Fruit fly (Drosophila melanogaster): ENCODE data around the gene SA2.

SA2 gene

DNA sequence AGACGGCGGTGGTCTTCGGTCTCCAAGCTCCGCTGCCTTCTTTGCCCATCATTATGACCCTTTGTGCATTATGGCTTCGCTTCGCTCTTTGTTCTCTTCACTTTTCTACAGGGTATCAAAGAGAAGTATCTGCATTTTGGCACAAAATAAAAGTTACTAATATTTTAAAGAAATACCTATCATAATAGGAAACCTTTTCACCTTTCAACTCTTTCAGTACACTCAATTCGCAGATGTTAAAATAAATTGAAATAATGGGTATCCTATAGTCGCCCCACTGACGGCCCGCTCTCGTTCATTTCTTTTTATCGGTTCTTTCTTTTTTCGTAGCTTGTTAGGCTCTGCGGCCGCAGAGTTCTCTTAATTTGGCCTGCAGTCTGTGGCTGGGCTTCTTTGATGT is 5.2 kb upstream of the SA2 start:
- TF ChIP-seq CTCF (optimal IDR thresholded peaks at IDR 0.05) (no peak), CG8478 (optimal IDR thresholded peaks at IDR 0.05) (no peak)

- TF ChIP-seq CG8478 (optimal IDR thresholded peaks at IDR 0.05) (no peak), CTCF (optimal IDR thresholded peaks at IDR 0.05) (no peak)
These were observed 4.6 kb upstream of the SA2 start for dm6 chr3L:1442309-1442708.

- TF ChIP-seq CG8478 (optimal IDR thresholded peaks at IDR 0.05) (no peak), CTCF (optimal IDR thresholded peaks at IDR 0.05) (no peak)
These were observed 3.3 kb upstream of the SA2 start for dm6 chr3L:1440999-1441398.

dm6 chr3L:1431489-1432053 is 6.1 kb downstream of the SA2 start:
- no peak for TF ChIP-seq CTCF (optimal IDR thresholded peaks at IDR 0.05)
- no peak for TF ChIP-seq CG8478 (optimal IDR thresholded peaks at IDR 0.05)

DNA sequence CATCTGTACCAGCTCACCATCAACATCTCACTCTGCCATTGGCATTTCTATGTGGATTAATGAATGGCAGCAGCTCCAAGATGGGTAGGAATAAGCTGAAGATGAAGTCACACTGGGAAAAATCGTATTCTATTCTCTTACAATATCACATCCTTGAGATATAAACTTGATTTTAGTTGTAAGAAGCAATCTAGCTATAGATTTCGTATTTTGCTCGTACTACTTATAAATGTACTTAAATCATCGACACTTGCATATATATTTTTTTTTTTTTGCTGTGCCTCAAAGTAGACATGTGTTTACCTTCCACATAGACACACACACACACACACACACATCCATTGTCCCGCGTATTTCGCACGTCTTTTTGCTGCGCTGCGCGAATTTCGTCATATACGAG is 13.2 kb downstream of the SA2 start:
- no peak for TF ChIP-seq CTCF (optimal IDR thresholded peaks at IDR 0.05)
- TF ChIP-seq CG8478 (optimal IDR thresholded peaks at IDR 0.05), result no peak

DNA sequence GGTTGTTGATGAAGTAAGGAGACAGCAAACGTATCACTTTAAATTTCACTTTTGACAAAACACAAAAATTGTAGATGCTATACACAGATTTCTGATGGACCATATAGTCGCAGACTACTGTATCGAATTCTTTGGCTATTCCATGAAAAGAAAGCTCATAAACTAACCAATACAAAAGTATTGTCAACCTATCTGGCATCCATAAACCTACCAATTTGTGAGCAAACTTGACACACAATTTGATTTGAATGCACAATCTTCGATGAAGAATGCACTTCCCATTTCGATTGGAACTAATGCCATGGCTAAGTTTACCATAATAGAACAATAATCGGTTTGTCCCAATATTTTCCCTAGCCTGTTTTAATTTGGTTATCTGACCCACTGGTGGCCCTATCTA is 14.3 kb downstream of the SA2 start, which contains the start of gene CG9173:
CG9173 (minus strand) TSS at position 101 of the 400 bp plus-strand sequence.
- TF ChIP-seq CTCF (optimal IDR thresholded peaks at IDR 0.05) (no peak), CG8478 (optimal IDR thresholded peaks at IDR 0.05) (no peak)

DNA sequence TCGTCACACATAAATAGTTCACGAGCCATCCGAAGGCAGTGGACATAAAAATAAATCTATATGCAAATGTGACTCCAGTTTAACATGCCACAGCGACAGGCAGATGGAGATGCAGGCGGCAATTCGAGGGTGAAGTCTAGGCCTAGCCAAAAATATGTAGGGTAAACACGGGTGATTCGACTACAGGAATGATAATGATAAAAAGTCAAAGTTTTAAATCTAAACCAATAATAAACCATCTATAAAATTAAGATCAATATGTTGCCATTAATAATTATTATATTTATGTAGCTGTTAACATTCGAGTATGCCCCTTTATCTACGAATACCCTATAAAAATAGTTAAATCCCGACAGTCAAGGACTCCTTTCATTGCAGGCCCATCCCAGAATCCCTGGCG is 16.7 kb downstream of the SA2 start:
- TF ChIP-seq CG8478 (optimal IDR thresholded peaks at IDR 0.05) (no peak), CTCF (optimal IDR thresholded peaks at IDR 0.05) (no peak)

- no peak for TF ChIP-seq CG8478 (optimal IDR thresholded peaks at IDR 0.05)
- no peak for TF ChIP-seq CTCF (optimal IDR thresholded peaks at IDR 0.05)
These were observed 17.7 kb downstream of the SA2 start for dm6 chr3L:1419929-1420328.

- TF ChIP-seq CTCF (optimal IDR thresholded peaks at IDR 0.05) (no peak), CG8478 (optimal IDR thresholded peaks at IDR 0.05) (no peak)
These were observed 18.9 kb downstream of the SA2 start for dm6 chr3L:1418821-1419220.

DNA sequence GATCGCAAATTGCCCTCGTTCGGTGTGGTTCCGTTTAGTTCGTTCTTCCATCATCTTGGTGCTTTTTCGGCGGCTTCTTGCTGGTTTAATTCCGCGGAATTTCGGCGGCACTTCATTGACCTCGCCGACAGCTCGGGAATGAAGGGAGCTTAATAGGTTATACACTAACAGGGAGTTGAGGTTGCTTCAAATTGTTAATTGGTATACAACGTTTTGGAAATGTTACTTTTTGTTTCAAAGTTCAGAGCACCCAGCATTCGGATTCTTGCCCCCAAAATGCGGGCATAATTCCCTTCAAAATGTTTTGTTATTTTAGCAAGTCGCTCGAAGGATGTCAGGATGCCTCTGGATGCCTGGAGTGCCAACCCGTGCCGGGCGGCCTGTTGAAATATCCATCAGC is 19.8 kb downstream of the SA2 start:
- no peak for TF ChIP-seq CTCF (optimal IDR thresholded peaks at IDR 0.05)
- TF ChIP-seq CG8478 (optimal IDR thresholded peaks at IDR 0.05), result no peak

- no peak for TF ChIP-seq CTCF (optimal IDR thresholded peaks at IDR 0.05)
- TF ChIP-seq CG8478 (optimal IDR thresholded peaks at IDR 0.05), result no peak
These were observed 21.7 kb downstream of the SA2 start, which contains the start of gene FucTD for dm6 chr3L:1415931-1416330. Gene FucTD, plus strand, starts transcription at chr3L:1416231.

DNA sequence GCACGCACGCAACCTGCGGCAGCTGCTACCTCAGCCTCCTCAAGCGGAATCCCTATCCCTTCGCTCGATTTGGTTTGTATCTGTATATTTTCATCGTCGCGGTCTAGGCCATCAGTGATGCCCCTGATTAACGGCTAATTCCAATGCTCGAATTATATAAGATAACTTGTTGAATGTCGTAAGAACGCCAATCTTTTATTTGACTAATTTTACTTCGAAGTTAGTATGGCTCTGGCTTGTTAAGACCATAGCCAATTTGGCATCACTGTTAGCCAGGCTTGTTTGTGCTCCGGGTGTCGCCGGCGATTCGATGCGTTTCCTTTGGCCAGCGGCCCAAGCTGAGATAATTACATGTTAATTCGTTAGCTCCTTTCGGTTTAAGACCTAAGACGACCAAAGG is 23.6 kb downstream of the SA2 start:
- no peak for TF ChIP-seq CG8478 (optimal IDR thresholded peaks at IDR 0.05)
- no peak for TF ChIP-seq CTCF (optimal IDR thresholded peaks at IDR 0.05)

DNA sequence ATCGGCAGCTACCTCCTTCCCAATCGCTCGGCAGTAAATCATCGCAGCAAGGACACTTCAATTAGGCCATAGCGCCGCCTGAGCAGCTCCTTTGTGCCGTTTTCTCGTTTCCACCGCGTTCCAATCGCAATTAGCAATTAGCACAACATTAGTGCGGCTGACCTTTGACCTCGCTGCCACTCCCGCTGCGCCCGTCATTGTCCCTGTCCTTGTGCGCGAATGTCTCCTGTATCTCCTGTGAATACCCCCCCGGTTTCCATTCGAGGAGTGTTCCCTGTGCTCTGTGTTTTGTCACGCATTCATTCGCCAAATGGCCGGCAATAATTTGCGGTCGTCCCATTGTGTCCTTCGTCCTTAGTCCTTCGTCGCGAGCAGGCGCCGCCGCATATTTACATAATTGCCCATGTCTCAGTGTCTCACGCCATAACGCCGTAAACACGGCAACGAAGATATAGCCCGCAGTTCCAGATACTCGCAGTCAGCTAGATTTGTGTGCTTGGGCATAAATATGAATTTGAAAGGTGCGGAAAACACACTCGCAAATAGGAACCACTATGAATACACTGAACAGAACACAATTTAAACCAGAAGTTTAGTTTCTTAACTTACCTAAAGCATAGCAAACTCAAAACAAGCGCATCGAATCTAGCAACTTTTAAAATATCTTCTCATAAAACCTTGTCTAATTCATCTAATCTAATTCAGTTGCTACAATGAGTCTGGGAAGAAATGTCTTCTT is 27.1 kb downstream of the SA2 start, which contains the start of gene CG9168:
CG9168 (plus strand) TSS at position 689 of the 739 bp plus-strand sequence.
- TF ChIP-seq CTCF (optimal IDR thresholded peaks at IDR 0.05), result no peak
- no peak for TF ChIP-seq CG8478 (optimal IDR thresholded peaks at IDR 0.05)

- TF ChIP-seq CG8478 (optimal IDR thresholded peaks at IDR 0.05) (no peak), CTCF (optimal IDR thresholded peaks at IDR 0.05) (no peak)
These were observed 29.6 kb downstream of the SA2 start for dm6 chr3L:1408093-1408492.

- TF ChIP-seq CG8478 (optimal IDR thresholded peaks at IDR 0.05), result no peak
- TF ChIP-seq CTCF (optimal IDR thresholded peaks at IDR 0.05), result no peak
These were observed 33.1 kb downstream of the SA2 start for dm6 chr3L:1404549-1404948.

DNA sequence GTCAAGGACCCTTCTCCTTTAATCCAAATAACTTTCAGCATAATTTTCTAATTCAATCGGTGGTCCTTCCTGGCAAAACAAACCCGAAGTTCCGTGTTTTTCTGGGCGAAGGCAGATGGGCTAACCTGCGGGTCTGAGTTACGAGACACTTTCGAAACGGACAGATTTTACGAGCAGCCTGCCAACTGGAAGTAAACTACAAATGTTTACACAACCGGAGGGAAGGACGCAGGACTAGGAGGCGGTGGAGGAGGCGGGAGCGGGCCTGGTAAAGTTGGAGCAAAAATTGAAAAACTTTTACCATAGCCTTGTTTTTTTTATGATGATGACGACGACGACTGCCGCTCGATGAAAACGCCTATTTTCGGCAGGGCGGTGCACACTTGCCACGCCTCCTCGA is 35.5 kb downstream of the SA2 start:
- TF ChIP-seq CTCF (optimal IDR thresholded peaks at IDR 0.05), result no peak
- no peak for TF ChIP-seq CG8478 (optimal IDR thresholded peaks at IDR 0.05)

Measured in S2 (cell line).